Worm (Caenorhabditis elegans) whole organism, midembryonic: ENCODE measurements around the gene cex-2.

Experiments
- T22C8.4 ChIP-seq: fragments of 200-800 bp; sonication (Bioruptor generic); IDR thresholded peaks from 2 replicates; pipeline ENCODE4 v1.3.6; 2022; ENCODE audit warnings: missing genetic modification characterization, missing compliant biosample characterization
- cog-1 ChIP-seq: sonication (generic microtip); optimal IDR thresholded peaks from 2 replicates; lab custom pipeline; 2016; ENCODE audit warnings: missing genetic modification characterization, missing compliant biosample characterization
- flt-1 ChIP-seq: fragments of 200-800 bp; sonication (Bioruptor generic); IDR thresholded peaks from 2 replicates; pipeline ENCODE4 v1.3.6; 2022; ENCODE audit warnings: missing genetic modification characterization, missing compliant biosample characterization
- klf-2 ChIP-seq: fragments of 200-800 bp; sonication (Bioruptor generic); conservative IDR thresholded peaks from 2 replicates; pipeline ENCODE4 v1.3.6; 2022; ENCODE audit warnings: missing genetic modification reagents, missing genetic modification characterization, missing compliant biosample characterization
- med-1 ChIP-seq: sonication (generic microtip); optimal IDR thresholded peaks from 2 replicates; lab custom pipeline; 2017; ENCODE audit warnings: missing genetic modification characterization, mild to moderate bottlenecking, missing compliant biosample characterization, antibody characterized with exemption, missing genetic modification reagents; ENCODE audit not compliant: insufficient read depth
- ref-1 ChIP-seq: fragments of 200-800 bp; sonication (Bioruptor generic); conservative IDR thresholded peaks from 2 replicates; pipeline ENCODE4 v1.3.6; 2022; ENCODE audit warnings: missing genetic modification reagents, missing genetic modification characterization, missing compliant biosample characterization
- tab-1 ChIP-seq: fragments of 200-800 bp; sonication (Bioruptor generic); IDR thresholded peaks from 2 replicates; pipeline ENCODE4 v1.3.6; 2022; ENCODE audit warnings: missing genetic modification characterization, missing compliant biosample characterization
- ztf-23 ChIP-seq: fragments of 200-800 bp; sonication (Bioruptor generic); IDR thresholded peaks from 2 replicates; pipeline ENCODE4 v1.3.6; 2022; ENCODE audit warnings: missing genetic modification reagents, missing genetic modification characterization, missing compliant biosample characterization
- ztf-29 ChIP-seq: fragments of 200-800 bp; sonication (Bioruptor generic); IDR thresholded peaks from 2 replicates; pipeline ENCODE4 v1.3.6; 2022; ENCODE audit warnings: missing genetic modification reagents, missing genetic modification characterization, missing compliant biosample characterization

The cex-2 gene

ce11 chrII:7835314-7835713 lies at the start of gene cex-2:
TSS of gene cex-2 (minus strand) at chrII:7835414.
- no peak for TF ChIP-seq klf-2 (GFP tag; lab: Robert Waterston, UW)
- no peak for TF ChIP-seq flt-1 (GFP tag; lab: Robert Waterston, UW)
- TF ChIP-seq cog-1: no peak
- TF ChIP-seq T22C8.4: no peak

DNA sequence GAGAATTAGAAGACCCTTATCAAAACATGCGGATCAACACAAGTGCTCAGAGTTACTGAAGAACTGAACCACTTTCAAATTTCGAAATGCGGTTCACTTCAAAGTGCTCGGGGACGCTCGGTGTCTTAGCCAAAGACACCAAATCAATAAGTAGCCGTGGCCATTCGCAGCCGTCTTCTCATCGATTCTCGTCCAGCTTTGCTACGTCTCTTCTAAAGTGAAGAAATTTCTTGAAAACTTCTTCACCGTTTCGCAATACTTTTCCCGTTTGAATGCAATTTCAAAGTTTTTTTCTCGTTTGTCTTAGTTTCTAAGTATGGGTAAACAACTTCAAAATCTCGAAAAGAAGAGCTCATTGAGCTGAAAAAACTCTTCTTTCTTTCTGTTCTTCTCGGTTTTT lies 49.7 kb upstream of the cex-2 start:
- no peak for TF ChIP-seq T22C8.4
- TF ChIP-seq ztf-29 (GFP tag; lab: Robert Waterston, UW): no peak
- TF ChIP-seq cog-1: no peak
- no peak for TF ChIP-seq ref-1 (GFP tag; lab: Robert Waterston, UW)
- no peak for TF ChIP-seq tab-1
- TF ChIP-seq med-1 (GFP tag; lab: Kevin White, UChicago): no peak
- TF ChIP-seq klf-2 (GFP tag; lab: Robert Waterston, UW): no peak
- TF ChIP-seq ztf-23 (GFP tag; lab: Robert Waterston, UW): no peak
- no peak for TF ChIP-seq flt-1 (GFP tag; lab: Robert Waterston, UW)

DNA sequence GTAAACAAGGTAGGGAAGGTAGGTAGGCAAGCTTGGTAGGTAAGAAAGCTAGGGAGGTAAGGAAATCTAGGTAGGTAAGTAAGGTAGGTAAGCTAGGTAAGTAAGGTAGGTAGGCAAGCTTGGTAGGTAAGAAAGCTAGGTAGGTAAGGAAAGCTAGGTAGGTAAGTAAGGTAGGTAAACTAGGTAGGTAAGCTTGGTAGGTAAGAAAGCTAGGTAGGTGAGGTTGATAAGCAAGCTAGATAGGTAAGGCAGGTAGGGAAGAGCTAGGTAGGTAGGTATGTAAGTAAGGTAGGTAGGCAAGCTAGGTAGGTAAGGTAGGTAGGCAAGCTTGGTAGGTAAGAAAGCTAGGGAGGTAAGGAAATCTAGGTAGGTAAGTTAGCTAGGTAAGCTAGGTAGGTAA lies 47.9 kb upstream of the cex-2 start:
- peak; percentile 66; the same call in 1 of the 2 replicates for TF ChIP-seq ztf-23 (GFP tag; lab: Robert Waterston, UW)
- TF ChIP-seq klf-2 (GFP tag; lab: Robert Waterston, UW): peak; percentile 52; the same call in 1 of the 2 replicates

DNA sequence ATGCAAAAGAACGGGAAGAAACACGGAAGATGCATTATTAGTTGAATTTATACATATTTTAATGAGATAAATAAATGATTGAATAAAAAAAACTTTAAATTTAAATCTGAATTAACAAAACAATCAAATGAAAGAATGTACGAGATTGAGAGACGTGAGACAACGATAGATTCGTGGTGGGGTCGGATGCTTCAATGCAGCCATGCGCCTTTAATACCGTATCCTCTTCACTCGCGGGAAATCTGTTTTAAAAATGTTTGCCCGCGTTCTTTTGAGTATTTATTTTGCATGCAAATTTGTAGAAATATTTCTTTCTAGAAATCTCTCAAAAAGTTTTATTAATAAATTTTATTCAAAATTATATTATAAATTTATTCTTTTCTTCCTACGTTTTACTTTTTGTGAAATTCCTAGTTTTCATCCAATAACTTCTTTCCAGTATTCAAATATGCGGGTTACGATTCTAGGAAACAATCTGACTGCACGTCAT lies 45.2 kb upstream of the cex-2 start, which contains the start of gene perm-1:
TSS of gene perm-1 (plus strand) at position 440 of the 490 bp plus-strand sequence.
- TF ChIP-seq med-1 (GFP tag; lab: Kevin White, UChicago): no peak
- TF ChIP-seq T22C8.4: no peak
- TF ChIP-seq ztf-29 (GFP tag; lab: Robert Waterston, UW): no peak
- TF ChIP-seq flt-1 (GFP tag; lab: Robert Waterston, UW): no peak
- TF ChIP-seq cog-1: no peak
- TF ChIP-seq tab-1: no peak
- no peak for TF ChIP-seq ref-1 (GFP tag; lab: Robert Waterston, UW)
- no peak for TF ChIP-seq ztf-23 (GFP tag; lab: Robert Waterston, UW)
- no peak for TF ChIP-seq klf-2 (GFP tag; lab: Robert Waterston, UW)

DNA sequence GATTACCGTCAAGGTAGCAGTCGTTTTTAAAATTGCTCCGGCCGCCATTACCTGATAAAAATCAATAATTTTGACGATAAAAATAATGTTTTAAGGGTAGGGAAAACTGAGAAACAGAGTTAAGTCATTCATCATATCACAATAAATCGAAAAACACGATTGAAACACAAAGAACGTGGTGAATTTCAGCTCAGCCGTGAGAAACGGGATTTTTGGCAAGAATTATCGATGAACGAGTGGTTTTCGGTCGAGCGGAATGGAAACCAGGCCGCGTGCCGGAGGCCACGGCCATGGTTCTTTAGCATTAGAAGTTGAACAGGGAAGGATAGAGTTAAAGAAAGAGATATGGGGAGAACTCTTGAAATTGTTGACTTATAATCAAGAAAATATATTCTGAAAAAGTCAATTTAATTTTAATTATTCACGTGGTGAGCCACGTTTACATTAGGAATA lies 44.1 kb upstream of the cex-2 start, which contains the start of the genes vha-4 and T01H3.5:
TSS of gene vha-4 (minus strand) at position 51 of the 453 bp plus-strand sequence.
TSS of gene T01H3.5 (plus strand) at position 351 of the 453 bp plus-strand sequence.
- TF ChIP-seq ztf-23 (GFP tag; lab: Robert Waterston, UW) (no peak), klf-2 (GFP tag; lab: Robert Waterston, UW) (no peak), flt-1 (GFP tag; lab: Robert Waterston, UW) (no peak), tab-1 (no peak), T22C8.4 (no peak), cog-1 (no peak), med-1 (GFP tag; lab: Kevin White, UChicago) (no peak), ref-1 (GFP tag; lab: Robert Waterston, UW) (no peak), ztf-29 (GFP tag; lab: Robert Waterston, UW) (no peak)

ce11 chrII:7877744-7878468 lies 42.7 kb upstream of the cex-2 start, which contains the start of gene T01H3.2:
TSS of gene T01H3.2 (minus strand) at chrII:7877994.
- TF ChIP-seq cog-1 (no peak), T22C8.4 (no peak), tab-1 (no peak), ztf-23 (GFP tag; lab: Robert Waterston, UW) (no peak), flt-1 (GFP tag; lab: Robert Waterston, UW) (no peak), klf-2 (GFP tag; lab: Robert Waterston, UW) (no peak), ref-1 (GFP tag; lab: Robert Waterston, UW) (no peak), med-1 (GFP tag; lab: Kevin White, UChicago) (no peak), ztf-29 (GFP tag; lab: Robert Waterston, UW) (no peak)

ce11 chrII:7873843-7874372 lies 38.7 kb upstream of the cex-2 start, which contains the start of gene T01H3.3:
TSS of gene T01H3.3 (minus strand) at chrII:7873893.
- TF ChIP-seq ztf-23 (GFP tag; lab: Robert Waterston, UW): no peak
- TF ChIP-seq klf-2 (GFP tag; lab: Robert Waterston, UW): no peak
- no peak for TF ChIP-seq med-1 (GFP tag; lab: Kevin White, UChicago)
- no peak for TF ChIP-seq cog-1
- no peak for TF ChIP-seq tab-1
- TF ChIP-seq ztf-29 (GFP tag; lab: Robert Waterston, UW): no peak
- no peak for TF ChIP-seq ref-1 (GFP tag; lab: Robert Waterston, UW)
- no peak for TF ChIP-seq flt-1 (GFP tag; lab: Robert Waterston, UW)
- no peak for TF ChIP-seq T22C8.4

- no peak for TF ChIP-seq ztf-23 (GFP tag; lab: Robert Waterston, UW)
- 0 out of 2 replicates have a peak, but pooled peaks have one; percentile 20 for TF ChIP-seq flt-1 (GFP tag; lab: Robert Waterston, UW)
These were observed 35.4 kb upstream of the cex-2 start for ce11 chrII:7870632-7871031.

- TF ChIP-seq med-1 (GFP tag; lab: Kevin White, UChicago) (no peak), ref-1 (GFP tag; lab: Robert Waterston, UW) (no peak), ztf-23 (GFP tag; lab: Robert Waterston, UW) (no peak), T22C8.4 (no peak), cog-1 (no peak), klf-2 (GFP tag; lab: Robert Waterston, UW) (no peak), flt-1 (GFP tag; lab: Robert Waterston, UW) (no peak), tab-1 (no peak), ztf-29 (GFP tag; lab: Robert Waterston, UW) (no peak)
These were observed 34.8 kb upstream of the cex-2 start, which contains the start of gene ztf-17 for ce11 chrII:7870062-7870461. TSS of gene ztf-17 (minus strand) at chrII:7870162.
